Worm (Caenorhabditis elegans) whole organism, late embryonic: Measurements from ENCODE around the gene clc-3.

Experiments used
- C08G9.2 ChIP-seq: sonication (generic microtip); optimal IDR thresholded peaks from 2 replicates; lab custom pipeline; 2016; ENCODE audit warnings: mild to moderate bottlenecking, missing genetic modification characterization, moderate library complexity, missing compliant biosample characterization
- C38D4.7 ChIP-seq: fragments of 200-800 bp; sonication (Bioruptor generic); optimal IDR thresholded peaks from 2 replicates; lab custom pipeline; 2018; ENCODE audit warnings: mild to moderate bottlenecking, missing genetic modification characterization, moderate library complexity, missing compliant biosample characterization
- T23F11.4 ChIP-seq: fragments of 200-800 bp; sonication (Bioruptor generic); optimal IDR thresholded peaks from 2 replicates; lab custom pipeline; 2018; ENCODE audit warnings: mild to moderate bottlenecking, missing genetic modification characterization, missing compliant biosample characterization
- Y22D7AL.16 ChIP-seq: sonication (generic microtip); optimal IDR thresholded peaks from 2 replicates; lab custom pipeline; 2016; ENCODE audit warnings: missing genetic modification characterization, missing compliant biosample characterization
- ahr-1 ChIP-seq: sonication (generic microtip); optimal IDR thresholded peaks from 2 replicates; lab custom pipeline; 2016; ENCODE audit warnings: missing genetic modification characterization, missing compliant biosample characterization
- ama-1 ChIP-seq: fragments of 150-350 bp; optimal IDR thresholded peaks from 2 replicates; lab custom pipeline; 2014
- ceh-19 ChIP-seq: fragments of 200-800 bp; sonication (Bioruptor generic); optimal IDR thresholded peaks from 2 replicates; lab custom pipeline; 2018; ENCODE audit warnings: mild to moderate bottlenecking, missing genetic modification characterization, missing compliant biosample characterization
- ceh-2 ChIP-seq: sonication (generic microtip); optimal IDR thresholded peaks from 2 replicates; lab custom pipeline; 2016; ENCODE audit warnings: missing genotype, missing genetic modification characterization, missing compliant biosample characterization
- ceh-22 ChIP-seq: sonication (generic microtip); optimal IDR thresholded peaks from 2 replicates; lab custom pipeline; 2017; ENCODE audit warnings: missing biosample characterization, missing genetic modification characterization
- ceh-31 ChIP-seq: sonication (generic microtip); optimal IDR thresholded peaks from 2 replicates; lab custom pipeline; 2016; ENCODE audit warnings: missing genetic modification characterization, missing compliant biosample characterization
- ceh-34 ChIP-seq: sonication (generic microtip); optimal IDR thresholded peaks from 2 replicates; lab custom pipeline; 2016; ENCODE audit warnings: mild to moderate bottlenecking, missing genetic modification characterization, missing compliant biosample characterization
- ceh-45 ChIP-seq: fragments of 200-800 bp; sonication (Bioruptor generic); IDR thresholded peaks from 2 replicates; pipeline ENCODE4 v1.3.6; 2022; ENCODE audit warnings: missing genetic modification reagents, missing genetic modification characterization, missing compliant biosample characterization
- ceh-48 ChIP-seq: sonication (generic microtip); optimal IDR thresholded peaks from 2 replicates; lab custom pipeline; 2016; ENCODE audit warnings: missing genetic modification characterization, inconsistent platforms, missing compliant biosample characterization
- ceh-6 ChIP-seq: fragments of 200-800 bp; sonication (Bioruptor generic); optimal IDR thresholded peaks from 2 replicates; lab custom pipeline; 2018; ENCODE audit warnings: mild to moderate bottlenecking, missing genetic modification characterization, missing compliant biosample characterization
- dmd-4 ChIP-seq: sonication (generic microtip); optimal IDR thresholded peaks from 2 replicates; lab custom pipeline; 2016; ENCODE audit warnings: borderline replicate concordance, missing genetic modification characterization, missing compliant biosample characterization
- elt-2 ChIP-seq: sonication (generic microtip); optimal IDR thresholded peaks from 2 replicates; lab custom pipeline; 2016; ENCODE audit warnings: missing genetic modification reagents, missing genetic modification characterization, missing compliant biosample characterization
- ets-4 ChIP-seq: sonication (generic microtip); optimal IDR thresholded peaks from 2 replicates; lab custom pipeline; 2016; ENCODE audit warnings: missing genetic modification characterization, missing compliant biosample characterization
- eyg-1 ChIP-seq: sonication (generic microtip); optimal IDR thresholded peaks from 2 replicates; lab custom pipeline; 2016; ENCODE audit warnings: missing genotype, missing genetic modification characterization, missing compliant biosample characterization
- fax-1 ChIP-seq: sonication (generic microtip); optimal IDR thresholded peaks from 2 replicates; lab custom pipeline; 2016; ENCODE audit warnings: missing genotype, missing genetic modification characterization, missing compliant biosample characterization
- fkh-6 ChIP-seq: sonication (generic microtip); optimal IDR thresholded peaks from 2 replicates; lab custom pipeline; 2016; ENCODE audit warnings: missing genetic modification characterization, missing compliant biosample characterization
- hlh-15 ChIP-seq: sonication (generic microtip); optimal IDR thresholded peaks from 2 replicates; lab custom pipeline; 2016; ENCODE audit warnings: missing genetic modification characterization, missing compliant biosample characterization
- hlh-8 ChIP-seq: sonication (generic microtip); optimal IDR thresholded peaks from 2 replicates; lab custom pipeline; 2016; ENCODE audit warnings: missing genotype, missing genetic modification characterization, missing compliant biosample characterization
- madf-2 ChIP-seq: sonication (generic microtip); optimal IDR thresholded peaks from 2 replicates; lab custom pipeline; 2017; ENCODE audit warnings: missing genetic modification characterization, missing compliant biosample characterization
- mec-3 ChIP-seq: sonication (generic microtip); optimal IDR thresholded peaks from 2 replicates; lab custom pipeline; 2016; ENCODE audit warnings: borderline replicate concordance, missing genetic modification characterization, missing compliant biosample characterization
- nfya-1 ChIP-seq: sonication (generic microtip); optimal IDR thresholded peaks from 2 replicates; lab custom pipeline; 2017; ENCODE audit warnings: missing genetic modification characterization, mild to moderate bottlenecking, missing compliant biosample characterization, antibody characterized with exemption, moderate library complexity
- nhr-11 ChIP-seq: fragments of 150-350 bp; optimal IDR thresholded peaks from 2 replicates; lab custom pipeline; 2014; ENCODE audit warnings: missing biosample characterization, missing genetic modification characterization
- nhr-232 ChIP-seq: sonication (generic microtip); optimal IDR thresholded peaks from 2 replicates; lab custom pipeline; 2016; ENCODE audit warnings: missing genetic modification characterization, missing compliant biosample characterization
- npax-4 ChIP-seq: sonication (generic microtip); optimal IDR thresholded peaks from 2 replicates; lab custom pipeline; 2016; ENCODE audit warnings: missing genetic modification characterization, missing compliant biosample characterization
- odd-2 ChIP-seq: sonication (generic microtip); optimal IDR thresholded peaks from 2 replicates; lab custom pipeline; 2017; ENCODE audit warnings: antibody characterized with exemption, mild to moderate bottlenecking, missing genetic modification characterization, missing compliant biosample characterization
- pat-9 ChIP-seq: fragments of 200-800 bp; sonication (Bioruptor generic); optimal IDR thresholded peaks from 2 replicates; lab custom pipeline; 2018; ENCODE audit warnings: mild to moderate bottlenecking, missing genetic modification characterization, moderate library complexity, missing compliant biosample characterization
- pax-1 ChIP-seq: fragments of 150-350 bp; optimal IDR thresholded peaks from 2 replicates; lab custom pipeline; 2014; ENCODE audit warnings: missing biosample characterization, missing genetic modification characterization
- pha-2 ChIP-seq: sonication (generic microtip); optimal IDR thresholded peaks from 2 replicates; lab custom pipeline; 2017; ENCODE audit warnings: mild to moderate bottlenecking, missing genetic modification characterization, missing compliant biosample characterization
- pha-4 ChIP-seq: fragments of 150-350 bp; optimal IDR thresholded peaks from 2 replicates; lab custom pipeline; 2018; ENCODE audit warnings: missing biosample characterization, missing genetic modification reagents, missing genetic modification characterization
- pqm-1 ChIP-seq: sonication (generic microtip); optimal IDR thresholded peaks from 2 replicates; lab custom pipeline; 2016; ENCODE audit warnings: missing genetic modification characterization, missing compliant biosample characterization
- ref-2 ChIP-seq: sonication (generic microtip); optimal IDR thresholded peaks from 2 replicates; lab custom pipeline; 2016; ENCODE audit warnings: missing genetic modification characterization, missing compliant biosample characterization
- sdc-2 ChIP-seq: sonication (generic microtip); optimal IDR thresholded peaks from 2 replicates; lab custom pipeline; 2016; ENCODE audit warnings: missing genotype, missing genetic modification characterization, missing compliant biosample characterization
- sox-2 ChIP-seq: fragments of 200-800 bp; sonication (Bioruptor generic); IDR thresholded peaks from 2 replicates; pipeline ENCODE4 v1.3.6; 2022; ENCODE audit warnings: missing genetic modification reagents, missing genetic modification characterization, missing compliant biosample characterization
- sox-4 ChIP-seq: sonication (generic microtip); optimal IDR thresholded peaks from 2 replicates; lab custom pipeline; 2017; ENCODE audit warnings: mild to moderate bottlenecking, missing genetic modification characterization, inconsistent platforms, missing compliant biosample characterization
- syd-9 ChIP-seq: sonication (generic microtip); optimal IDR thresholded peaks from 2 replicates; lab custom pipeline; 2016; ENCODE audit warnings: mild to moderate bottlenecking, missing genetic modification characterization, moderate library complexity, missing compliant biosample characterization
- ttx-3 ChIP-seq: sonication (generic microtip); optimal IDR thresholded peaks from 2 replicates; lab custom pipeline; 2016; ENCODE audit warnings: missing genetic modification reagents, missing genetic modification characterization, missing compliant biosample characterization
- unc-42 ChIP-seq: sonication (generic microtip); optimal IDR thresholded peaks from 2 replicates; lab custom pipeline; 2016; ENCODE audit warnings: missing genotype, missing genetic modification characterization, missing compliant biosample characterization
- unc-55 ChIP-seq: sonication (generic microtip); optimal IDR thresholded peaks from 2 replicates; lab custom pipeline; 2017; ENCODE audit warnings: missing biosample characterization, missing genetic modification reagents, missing genetic modification characterization
- zip-5 ChIP-seq: sonication (generic microtip); optimal IDR thresholded peaks from 2 replicates; lab custom pipeline; 2016; ENCODE audit warnings: missing genetic modification characterization, missing compliant biosample characterization
- ztf-16 ChIP-seq: sonication (generic microtip); optimal IDR thresholded peaks from 2 replicates; lab custom pipeline; 2017; ENCODE audit warnings: missing genetic modification characterization, missing compliant biosample characterization

clc-3 gene

ce11 chrX:3371264-3371663 lies 3.3 kb downstream of the clc-3 start (continued):
- TF ChIP-seq ama-1 (lab: Kevin White, UChicago) (no peak), fax-1 (tag; lab: Kevin White, UChicago) (peak; percentile 61), odd-2 (no peak), ceh-6 (GFP tag; lab: Kevin White, UChicago) (peak; percentile 89), pat-9 (tag; lab: Kevin White, UChicago) (peak; percentile 80), nfya-1 (tag; lab: Kevin White, UChicago) (peak; percentile 76), dmd-4 (tag; lab: Kevin White, UChicago) (peak; percentile 77), unc-42 (peak; percentile 56), nhr-11 (tag; lab: Kevin White, UChicago) (no peak), unc-55 (GFP tag; lab: Kevin White, UChicago) (peak; percentile 8), pqm-1 (tag; lab: Kevin White, UChicago) (peak; percentile 58), ahr-1 (peak; percentile 64), ref-2 (tag; lab: Kevin White, UChicago) (peak; percentile 82), ceh-48 (tag; lab: Kevin White, UChicago) (peak; percentile 70), mec-3 (tag; lab: Kevin White, UChicago) (no peak), hlh-15 (tag; lab: Kevin White, UChicago) (peak; percentile 64), sox-4 (peak; percentile 82), syd-9 (tag; lab: Kevin White, UChicago) (peak; percentile 79), ceh-22 (no peak), C08G9.2 (tag; lab: Kevin White, UChicago) (peak; percentile 76), ceh-34 (tag; lab: Kevin White, UChicago) (peak; percentile 79), Y22D7AL.16 (tag; lab: Kevin White, UChicago) (peak; percentile 79), ceh-2 (peak; percentile 61), ttx-3 (tag; lab: Kevin White, UChicago) (peak; percentile 87), ceh-19 (GFP tag; lab: Kevin White, UChicago) (peak; percentile 88), nhr-232 (tag; lab: Kevin White, UChicago) (peak; percentile 82), pha-4 (tag; lab: Kevin White, UChicago) (no peak), sox-2 (peak; percentile 83), ceh-45 (GFP tag; lab: Robert Waterston, UW) (peak; percentile 82), fkh-6 (peak; percentile 77), C38D4.7 (GFP tag; lab: Kevin White, UChicago) (peak; percentile 85), T23F11.4 (GFP tag; lab: Kevin White, UChicago) (peak; percentile 82), pha-2 (tag; lab: Kevin White, UChicago) (peak; percentile 78), npax-4 (tag; lab: Kevin White, UChicago) (peak; percentile 65)
- TF ChIP-seq, all 69 proteins: peak for 58

DNA sequence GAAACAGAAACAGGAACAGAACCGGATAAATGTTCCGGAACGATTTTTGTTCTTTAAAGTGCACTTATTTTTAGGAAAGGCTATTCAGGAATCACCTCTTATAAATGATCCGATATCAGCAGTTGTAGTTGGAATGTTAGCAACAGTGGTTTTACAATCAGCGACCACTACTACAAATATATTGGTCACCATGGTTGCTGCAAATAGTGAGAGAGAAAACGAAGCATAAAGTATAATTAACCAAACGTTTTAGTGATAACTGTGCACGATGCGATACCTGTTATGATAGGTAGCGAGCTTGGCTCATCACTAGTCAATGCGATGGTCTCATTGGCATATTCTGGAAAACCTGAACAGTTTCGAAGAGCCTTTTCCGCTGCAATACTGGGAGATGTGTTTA lies 5.1 kb downstream of the clc-3 start:
- TF ChIP-seq ama-1 (lab: Kevin White, UChicago) (no peak), ets-4 (tag; lab: Kevin White, UChicago) (no peak), T23F11.4 (GFP tag; lab: Kevin White, UChicago) (no peak), madf-2 (tag; lab: Kevin White, UChicago) (no peak), fax-1 (tag; lab: Kevin White, UChicago) (no peak), ceh-31 (no peak), dmd-4 (tag; lab: Kevin White, UChicago) (no peak), ttx-3 (tag; lab: Kevin White, UChicago) (no peak), zip-5 (no peak), ztf-16 (tag; lab: Kevin White, UChicago) (no peak), sdc-2 (no peak), ref-2 (tag; lab: Kevin White, UChicago) (no peak), ceh-45 (GFP tag; lab: Robert Waterston, UW) (no peak), hlh-8 (tag; lab: Kevin White, UChicago) (no peak), elt-2 (no peak), eyg-1 (tag; lab: Kevin White, UChicago) (no peak), mec-3 (tag; lab: Kevin White, UChicago) (no peak), pax-1 (tag; lab: Kevin White, UChicago) (no peak), odd-2 (no peak)
